Worm (Caenorhabditis elegans): Measurements from ENCODE around the gene F41G3.19.
"Not testable (repeated sequence)": the region's sequence is repeated elsewhere in the genome, so short reads cannot be mapped to it uniquely, and the experiment has no call there.

F41G3.19 gene

ce11 chrII:6776418-6777034, 24.6 kb upstream of the F41G3.19 start, which contains the start of gene ssup-72 (continued):
- peak; percentile 75 for TF ChIP-seq sma-9 (GFP tag; optimal IDR thresholded peaks at IDR 0.05)
- no peak for TF ChIP-seq sma-9 (tag; optimal IDR thresholded peaks at IDR 0.05)
- no peak for TF ChIP-seq ceh-82 (tag; optimal IDR thresholded peaks at IDR 0.05)
- TF ChIP-seq zag-1 (tag; optimal IDR thresholded peaks at IDR 0.05), result no peak
- TF ChIP-seq dmd-4 (tag; optimal IDR thresholded peaks at IDR 0.05), result no peak
- TF ChIP-seq peb-1 (tag; optimal IDR thresholded peaks at IDR 0.05), result no peak
- TF ChIP-seq nhr-10 (tag; optimal IDR thresholded peaks at IDR 0.05), result no peak
- no peak for TF ChIP-seq R02D3.7 (tag; optimal IDR thresholded peaks at IDR 0.05)
- no peak for TF ChIP-seq blmp-1 (tag; optimal IDR thresholded peaks at IDR 0.05; ENCODE audit: insufficient read depth)
- TF ChIP-seq nhr-12 (tag; optimal IDR thresholded peaks at IDR 0.05), result no peak
- TF ChIP-seq aly-2 (tag; optimal IDR thresholded peaks at IDR 0.05), result no peak

- TF ChIP-seq ztf-1 (GFP tag; conservative IDR thresholded peaks at IDR 0.05); nhr-12 (tag; optimal IDR thresholded peaks at IDR 0.05); aly-2 (tag; optimal IDR thresholded peaks at IDR 0.05): not testable (repeated sequence)
Observed at ce11 chrII:6775076-6775475, 23.1 kb upstream of the F41G3.19 start, which contains the start of gene agr-1. Gene agr-1, minus strand, starts transcription at chrII:6775176.

- TF ChIP-seq lin-11 (tag; optimal IDR thresholded peaks at IDR 0.05) (no peak), ztf-4 (tag; optimal IDR thresholded peaks at IDR 0.05) (no peak), unc-55 (GFP tag; optimal IDR thresholded peaks at IDR 0.05) (no peak), lin-13 (GFP tag; optimal IDR thresholded peaks at IDR 0.05) (no peak), aly-2 (tag; optimal IDR thresholded peaks at IDR 0.05) (no peak), egl-27 (tag; optimal IDR thresholded peaks at IDR 0.05) (no peak)
Observed at ce11 chrII:6772482-6772881, 20.6 kb upstream of the F41G3.19 start.

- no peak for TF ChIP-seq nhr-23 (tag; optimal IDR thresholded peaks at IDR 0.05)
Observed at ce11 chrII:6770030-6770429, 18.1 kb upstream of the F41G3.19 start.

ce11 chrII:6768014-6768413, 16.1 kb upstream of the F41G3.19 start, which contains the start of gene F41G3.18:
Gene F41G3.18, plus strand, starts transcription at chrII:6768314.
- TF ChIP-seq fos-1 (tag; optimal IDR thresholded peaks at IDR 0.05), result peak; percentile 35
- TF ChIP-seq ZK546.5 (tag; optimal IDR thresholded peaks at IDR 0.05), result no peak

- TF ChIP-seq zag-1 (tag; optimal IDR thresholded peaks at IDR 0.05) (no peak), Y55F3AM.14 (GFP tag; optimal IDR thresholded peaks at IDR 0.05) (no peak), skn-1 (tag; optimal IDR thresholded peaks at IDR 0.05) (no peak), egl-27 (tag; optimal IDR thresholded peaks at IDR 0.05) (no peak), unc-62 (GFP tag; optimal IDR thresholded peaks at IDR 0.05) (no peak), blmp-1 (tag; optimal IDR thresholded peaks at IDR 0.05; ENCODE audit: insufficient read depth) (no peak), aly-2 (tag; optimal IDR thresholded peaks at IDR 0.05) (no peak), unc-39 (tag; optimal IDR thresholded peaks at IDR 0.05) (no peak), elt-1 (tag; optimal IDR thresholded peaks at IDR 0.05) (no peak), nhr-21 (tag; optimal IDR thresholded peaks at IDR 0.05) (no peak), ceh-16 (tag; optimal IDR thresholded peaks at IDR 0.05) (no peak), peb-1 (tag; optimal IDR thresholded peaks at IDR 0.05) (no peak), nhr-6 (tag; optimal IDR thresholded peaks at IDR 0.05) (no peak), dmd-4 (tag; optimal IDR thresholded peaks at IDR 0.05) (no peak), lin-13 (GFP tag; optimal IDR thresholded peaks at IDR 0.05) (no peak), fos-1 (tag; optimal IDR thresholded peaks at IDR 0.05) (no peak), elt-3 (tag; optimal IDR thresholded peaks at IDR 0.05) (no peak), nhr-237 (tag; optimal IDR thresholded peaks at IDR 0.05) (no peak), ztf-11 (tag; optimal IDR thresholded peaks at IDR 0.05) (no peak), lin-11 (tag; optimal IDR thresholded peaks at IDR 0.05) (no peak)
Observed at ce11 chrII:6764734-6765133, 12.8 kb upstream of the F41G3.19 start, which contains the start of gene nlp-50. Gene nlp-50, plus strand, starts transcription at chrII:6765034.
